Worm (Caenorhabditis elegans) whole organism, late embryonic: Measurements from ENCODE around the gene srp-2.

Experiments used
- C08G9.2 ChIP-seq: sonication (generic microtip); optimal IDR thresholded peaks from 2 replicates; lab custom pipeline; 2016; ENCODE audit warnings: mild to moderate bottlenecking, missing genetic modification characterization, moderate library complexity, missing compliant biosample characterization
- C38D4.7 ChIP-seq: fragments of 200-800 bp; sonication (Bioruptor generic); optimal IDR thresholded peaks from 2 replicates; lab custom pipeline; 2018; ENCODE audit warnings: mild to moderate bottlenecking, missing genetic modification characterization, moderate library complexity, missing compliant biosample characterization
- F13H6.1 ChIP-seq: sonication (generic microtip); optimal IDR thresholded peaks from 2 replicates; lab custom pipeline; 2016; ENCODE audit warnings: missing genetic modification characterization, missing compliant biosample characterization
- K02D7.2 ChIP-seq: sonication (generic microtip); optimal IDR thresholded peaks from 2 replicates; lab custom pipeline; 2017; ENCODE audit warnings: mild to moderate bottlenecking, missing genetic modification characterization, missing compliant biosample characterization
- K09A11.1 ChIP-seq: sonication (generic microtip); optimal IDR thresholded peaks from 2 replicates; lab custom pipeline; 2017; ENCODE audit warnings: antibody characterized with exemption, mild to moderate bottlenecking, missing genetic modification characterization, missing compliant biosample characterization; ENCODE audit not compliant: insufficient read depth
- Y22D7AL.16 ChIP-seq: sonication (generic microtip); optimal IDR thresholded peaks from 2 replicates; lab custom pipeline; 2016; ENCODE audit warnings: missing genetic modification characterization, missing compliant biosample characterization
- ahr-1 ChIP-seq: sonication (generic microtip); optimal IDR thresholded peaks from 2 replicates; lab custom pipeline; 2016; ENCODE audit warnings: missing genetic modification characterization, missing compliant biosample characterization
- ama-1 ChIP-seq: fragments of 150-350 bp; optimal IDR thresholded peaks from 2 replicates; lab custom pipeline; 2014
- ceh-19 ChIP-seq: fragments of 200-800 bp; sonication (Bioruptor generic); optimal IDR thresholded peaks from 2 replicates; lab custom pipeline; 2018; ENCODE audit warnings: mild to moderate bottlenecking, missing genetic modification characterization, missing compliant biosample characterization
- ceh-2 ChIP-seq: sonication (generic microtip); optimal IDR thresholded peaks from 2 replicates; lab custom pipeline; 2016; ENCODE audit warnings: missing genotype, missing genetic modification characterization, missing compliant biosample characterization
- ceh-22 ChIP-seq: sonication (generic microtip); optimal IDR thresholded peaks from 2 replicates; lab custom pipeline; 2017; ENCODE audit warnings: missing biosample characterization, missing genetic modification characterization
- ceh-30 ChIP-seq: fragments of 150-350 bp; optimal IDR thresholded peaks from 2 replicates; lab custom pipeline; 2014; ENCODE audit warnings: missing biosample characterization, missing genetic modification characterization
- ceh-34 ChIP-seq: sonication (generic microtip); optimal IDR thresholded peaks from 2 replicates; lab custom pipeline; 2016; ENCODE audit warnings: mild to moderate bottlenecking, missing genetic modification characterization, missing compliant biosample characterization
- ceh-45 ChIP-seq: fragments of 200-800 bp; sonication (Bioruptor generic); IDR thresholded peaks from 2 replicates; pipeline ENCODE4 v1.3.6; 2022; ENCODE audit warnings: missing genetic modification reagents, missing genetic modification characterization, missing compliant biosample characterization
- ceh-48 ChIP-seq: sonication (generic microtip); optimal IDR thresholded peaks from 2 replicates; lab custom pipeline; 2016; ENCODE audit warnings: missing genetic modification characterization, inconsistent platforms, missing compliant biosample characterization
- ceh-6 ChIP-seq: fragments of 200-800 bp; sonication (Bioruptor generic); optimal IDR thresholded peaks from 2 replicates; lab custom pipeline; 2018; ENCODE audit warnings: mild to moderate bottlenecking, missing genetic modification characterization, missing compliant biosample characterization
- che-1 ChIP-seq: sonication (generic microtip); optimal IDR thresholded peaks from 2 replicates; lab custom pipeline; 2016; ENCODE audit warnings: mild to moderate bottlenecking, missing genetic modification characterization, missing compliant biosample characterization
- dve-1 ChIP-seq: sonication (generic microtip); optimal IDR thresholded peaks from 2 replicates; lab custom pipeline; 2017; ENCODE audit warnings: antibody characterized with exemption, mild to moderate bottlenecking, missing genetic modification characterization, missing compliant biosample characterization
- elt-2 ChIP-seq: sonication (generic microtip); optimal IDR thresholded peaks from 2 replicates; lab custom pipeline; 2016; ENCODE audit warnings: missing genetic modification reagents, missing genetic modification characterization, missing compliant biosample characterization
- elt-4 ChIP-seq: sonication (generic microtip); optimal IDR thresholded peaks from 2 replicates; lab custom pipeline; 2016; ENCODE audit warnings: missing genetic modification characterization, missing compliant biosample characterization
- ets-4 ChIP-seq: sonication (generic microtip); optimal IDR thresholded peaks from 2 replicates; lab custom pipeline; 2016; ENCODE audit warnings: missing genetic modification characterization, missing compliant biosample characterization
- eyg-1 ChIP-seq: sonication (generic microtip); optimal IDR thresholded peaks from 2 replicates; lab custom pipeline; 2016; ENCODE audit warnings: missing genotype, missing genetic modification characterization, missing compliant biosample characterization
- fax-1 ChIP-seq: sonication (generic microtip); optimal IDR thresholded peaks from 2 replicates; lab custom pipeline; 2016; ENCODE audit warnings: missing genotype, missing genetic modification characterization, missing compliant biosample characterization
- fkh-10 ChIP-seq: fragments of 150-350 bp; optimal IDR thresholded peaks from 2 replicates; lab custom pipeline; 2014; ENCODE audit warnings: missing biosample characterization, missing genetic modification reagents, missing genetic modification characterization
- fkh-6 ChIP-seq: sonication (generic microtip); optimal IDR thresholded peaks from 2 replicates; lab custom pipeline; 2016; ENCODE audit warnings: missing genetic modification characterization, missing compliant biosample characterization
- gmeb-2 ChIP-seq: sonication (generic microtip); optimal IDR thresholded peaks from 2 replicates; lab custom pipeline; 2016; ENCODE audit warnings: missing genetic modification characterization, inconsistent platforms, missing compliant biosample characterization
- hlh-13 ChIP-seq: fragments of 200-800 bp; sonication (Bioruptor generic); optimal IDR thresholded peaks from 2 replicates; lab custom pipeline; 2018; ENCODE audit warnings: mild to moderate bottlenecking, missing genetic modification characterization, missing compliant biosample characterization
- hlh-15 ChIP-seq: sonication (generic microtip); optimal IDR thresholded peaks from 2 replicates; lab custom pipeline; 2016; ENCODE audit warnings: missing genetic modification characterization, missing compliant biosample characterization
- lin-11 ChIP-seq: fragments of 200-800 bp; sonication (Bioruptor generic); optimal IDR thresholded peaks from 2 replicates; lab custom pipeline; 2018; ENCODE audit warnings: mild to moderate bottlenecking, missing genetic modification characterization, missing compliant biosample characterization
- madf-2 ChIP-seq: sonication (generic microtip); optimal IDR thresholded peaks from 2 replicates; lab custom pipeline; 2017; ENCODE audit warnings: missing genetic modification characterization, missing compliant biosample characterization
- mec-3 ChIP-seq: sonication (generic microtip); optimal IDR thresholded peaks from 2 replicates; lab custom pipeline; 2016; ENCODE audit warnings: borderline replicate concordance, missing genetic modification characterization, missing compliant biosample characterization
- nfya-1 ChIP-seq: sonication (generic microtip); optimal IDR thresholded peaks from 2 replicates; lab custom pipeline; 2017; ENCODE audit warnings: missing genetic modification characterization, mild to moderate bottlenecking, missing compliant biosample characterization, antibody characterized with exemption, moderate library complexity
- npax-4 ChIP-seq: sonication (generic microtip); optimal IDR thresholded peaks from 2 replicates; lab custom pipeline; 2016; ENCODE audit warnings: missing genetic modification characterization, missing compliant biosample characterization
- odd-2 ChIP-seq: sonication (generic microtip); optimal IDR thresholded peaks from 2 replicates; lab custom pipeline; 2017; ENCODE audit warnings: antibody characterized with exemption, mild to moderate bottlenecking, missing genetic modification characterization, missing compliant biosample characterization
- pag-3 ChIP-seq: sonication (generic microtip); optimal IDR thresholded peaks from 2 replicates; lab custom pipeline; 2016; ENCODE audit warnings: missing compliant biosample characterization, missing genetic modification characterization, borderline replicate concordance
- pat-9 ChIP-seq: fragments of 200-800 bp; sonication (Bioruptor generic); optimal IDR thresholded peaks from 2 replicates; lab custom pipeline; 2018; ENCODE audit warnings: mild to moderate bottlenecking, missing genetic modification characterization, moderate library complexity, missing compliant biosample characterization
- pha-2 ChIP-seq: sonication (generic microtip); optimal IDR thresholded peaks from 2 replicates; lab custom pipeline; 2017; ENCODE audit warnings: mild to moderate bottlenecking, missing genetic modification characterization, missing compliant biosample characterization
- ref-2 ChIP-seq: sonication (generic microtip); optimal IDR thresholded peaks from 2 replicates; lab custom pipeline; 2016; ENCODE audit warnings: missing genetic modification characterization, missing compliant biosample characterization
- sdc-2 ChIP-seq: sonication (generic microtip); optimal IDR thresholded peaks from 2 replicates; lab custom pipeline; 2016; ENCODE audit warnings: missing genotype, missing genetic modification characterization, missing compliant biosample characterization
- sox-2 ChIP-seq: fragments of 200-800 bp; sonication (Bioruptor generic); IDR thresholded peaks from 2 replicates; pipeline ENCODE4 v1.3.6; 2022; ENCODE audit warnings: missing genetic modification reagents, missing genetic modification characterization, missing compliant biosample characterization
- sox-4 ChIP-seq: sonication (generic microtip); optimal IDR thresholded peaks from 2 replicates; lab custom pipeline; 2017; ENCODE audit warnings: mild to moderate bottlenecking, missing genetic modification characterization, inconsistent platforms, missing compliant biosample characterization
- tbx-7 ChIP-seq: sonication (generic microtip); optimal IDR thresholded peaks from 2 replicates; lab custom pipeline; 2016; ENCODE audit warnings: missing genotype, missing genetic modification characterization, missing compliant biosample characterization
- unc-3 ChIP-seq, 2 experiments: fragments of 200-800 bp in 1 of 2; sonication (Bioruptor generic) in 1 of 2; sonication (generic microtip) in 1 of 2; conservative IDR thresholded peaks in 1 of 2; optimal IDR thresholded peaks in 1 of 2; 2 replicates each; pipeline versions ENCODE4 v1.3.6 to Lab custom; 2016 to 2022; ENCODE audit warnings: missing compliant biosample characterization in 2 of 2, missing genetic modification characterization in 2 of 2, missing genetic modification reagents in 1 of 2
- zip-5 ChIP-seq: sonication (generic microtip); optimal IDR thresholded peaks from 2 replicates; lab custom pipeline; 2016; ENCODE audit warnings: missing genetic modification characterization, missing compliant biosample characterization

Gene srp-2

DNA sequence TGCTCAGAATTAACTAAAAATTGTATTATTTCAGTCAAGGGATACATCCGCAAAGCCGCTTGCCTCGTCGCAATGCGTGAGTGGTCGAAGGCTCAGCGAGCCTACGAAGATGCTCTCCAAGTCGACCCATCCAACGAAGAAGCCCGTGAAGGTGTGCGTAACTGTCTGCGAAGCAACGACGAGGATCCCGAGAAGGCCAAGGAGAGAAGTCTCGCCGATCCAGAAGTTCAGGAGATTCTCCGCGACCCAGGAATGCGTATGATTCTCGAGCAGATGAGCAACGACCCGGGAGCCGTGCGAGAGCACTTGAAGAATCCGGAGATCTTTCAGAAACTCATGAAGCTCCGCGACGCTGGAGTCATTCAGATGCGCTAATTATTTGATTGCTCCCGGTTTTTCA, 11.9 kb downstream of the srp-2 start:
- TF ChIP-seq sox-2 (GFP tag; lab: Robert Waterston, UW) = no peak
- TF ChIP-seq C38D4.7 (GFP tag; lab: Kevin White, UChicago) = no peak
- TF ChIP-seq K02D7.2 (tag; lab: Kevin White, UChicago) = no peak
- no peak for TF ChIP-seq pha-2
- TF ChIP-seq ceh-48 (tag; lab: Kevin White, UChicago) = no peak
- no peak for TF ChIP-seq ceh-34 (tag; lab: Kevin White, UChicago)
- no peak for TF ChIP-seq hlh-13
- TF ChIP-seq zip-5 (tag; lab: Kevin White, UChicago) = no peak
- no peak for TF ChIP-seq hlh-15 (tag; lab: Kevin White, UChicago)
- no peak for TF ChIP-seq ceh-30 (tag; lab: Kevin White, UChicago)
- TF ChIP-seq ref-2 (tag; lab: Kevin White, UChicago) = no peak
- TF ChIP-seq npax-4 (tag; lab: Kevin White, UChicago) = no peak
- no peak for TF ChIP-seq ets-4 (tag; lab: Kevin White, UChicago)
- TF ChIP-seq che-1 (tag; lab: Kevin White, UChicago) = no peak

DNA sequence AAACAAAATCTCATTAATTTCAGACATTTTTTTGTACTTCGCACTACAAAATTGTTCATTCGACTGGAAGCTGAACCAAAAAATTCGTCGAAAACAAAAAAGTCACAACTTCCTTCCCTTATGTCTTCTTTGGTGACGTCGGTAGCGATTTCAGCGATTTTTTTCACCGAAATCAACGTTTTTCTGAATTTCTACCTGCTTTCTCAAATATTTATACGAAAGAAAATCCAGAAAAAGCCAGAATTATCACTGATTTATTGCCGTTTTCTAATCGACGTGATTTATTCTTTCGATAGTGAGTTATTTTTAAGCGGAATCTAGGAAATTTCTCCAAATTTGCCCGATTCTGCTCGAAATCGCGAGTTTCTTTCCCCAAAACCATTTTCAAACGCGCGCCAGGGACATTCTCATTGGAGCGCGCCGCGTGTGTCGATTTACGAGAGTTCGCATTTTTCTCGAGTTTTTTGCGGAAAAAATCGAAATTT, 12.5 kb downstream of the srp-2 start, which contains the start of gene srbc-58:
srbc-58 (plus strand) TSS at position 121 of the 485 bp plus-strand sequence.
- TF ChIP-seq fkh-10 (GFP tag; lab: Kevin White, UChicago) = no peak
- no peak for TF ChIP-seq nfya-1 (tag; lab: Kevin White, UChicago)
- TF ChIP-seq fkh-6 (tag; lab: Kevin White, UChicago) = no peak
- no peak for TF ChIP-seq sox-4 (tag; lab: Kevin White, UChicago)
- no peak for TF ChIP-seq unc-3 (GFP tag; conservative IDR thresholded peaks at IDR 0.05; lab: Robert Waterston, UW)
- no peak for TF ChIP-seq unc-3 (tag; optimal IDR thresholded peaks at IDR 0.05; lab: Kevin White, UChicago)
- TF ChIP-seq ceh-30 (tag; lab: Kevin White, UChicago) = no peak
- TF ChIP-seq ceh-34 (tag; lab: Kevin White, UChicago) = no peak
- no peak for TF ChIP-seq lin-11 (tag; lab: Kevin White, UChicago)
- TF ChIP-seq C08G9.2 (tag; lab: Kevin White, UChicago) = no peak
- no peak for TF ChIP-seq ceh-48 (tag; lab: Kevin White, UChicago)
- TF ChIP-seq fax-1 (tag; lab: Kevin White, UChicago) = no peak
- TF ChIP-seq madf-2 (tag; lab: Kevin White, UChicago) = no peak
- TF ChIP-seq elt-2 = no peak
- TF ChIP-seq mec-3 (tag; lab: Kevin White, UChicago) = no peak

DNA sequence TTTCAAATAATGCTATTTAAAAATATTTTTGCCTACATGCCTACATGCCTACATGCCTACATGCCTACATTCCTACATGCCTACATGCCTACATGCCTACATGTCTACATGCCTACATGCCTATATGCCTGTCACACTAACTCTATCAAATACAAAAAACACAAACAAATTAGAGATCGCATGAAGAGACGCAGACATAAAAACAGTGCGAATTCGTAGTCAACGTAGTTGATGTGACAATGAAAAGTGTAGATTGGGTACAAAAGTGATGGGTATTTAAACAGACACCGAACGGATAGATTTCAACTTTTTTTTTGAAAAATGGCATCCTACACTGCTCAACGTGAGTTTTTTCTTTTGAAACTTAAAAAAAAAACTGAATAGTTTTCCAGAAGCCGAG, 14.8 kb downstream of the srp-2 start, which contains the start of gene R09E12.9:
R09E12.9 (plus strand) TSS at position 316 of the 400 bp plus-strand sequence.
- TF ChIP-seq ets-4 (tag; lab: Kevin White, UChicago) = no peak
- no peak for TF ChIP-seq Y22D7AL.16
- TF ChIP-seq elt-2 = no peak
- no peak for TF ChIP-seq dve-1 (tag; lab: Kevin White, UChicago)
- no peak for TF ChIP-seq F13H6.1 (tag; lab: Kevin White, UChicago)
- no peak for TF ChIP-seq pha-2
- no peak for TF ChIP-seq ceh-22 (tag; lab: Kevin White, UChicago)
- no peak for TF ChIP-seq K09A11.1 (tag; lab: Kevin White, UChicago)
- TF ChIP-seq mec-3 (tag; lab: Kevin White, UChicago) = no peak
- TF ChIP-seq fkh-10 (GFP tag; lab: Kevin White, UChicago) = no peak
- no peak for TF ChIP-seq sox-4 (tag; lab: Kevin White, UChicago)
- TF ChIP-seq elt-4 (tag; lab: Kevin White, UChicago) = no peak
- no peak for TF ChIP-seq ceh-2 (tag; lab: Kevin White, UChicago)
- no peak for TF ChIP-seq odd-2 (tag; lab: Kevin White, UChicago)
- TF ChIP-seq pag-3 (tag; lab: Kevin White, UChicago) = no peak

DNA sequence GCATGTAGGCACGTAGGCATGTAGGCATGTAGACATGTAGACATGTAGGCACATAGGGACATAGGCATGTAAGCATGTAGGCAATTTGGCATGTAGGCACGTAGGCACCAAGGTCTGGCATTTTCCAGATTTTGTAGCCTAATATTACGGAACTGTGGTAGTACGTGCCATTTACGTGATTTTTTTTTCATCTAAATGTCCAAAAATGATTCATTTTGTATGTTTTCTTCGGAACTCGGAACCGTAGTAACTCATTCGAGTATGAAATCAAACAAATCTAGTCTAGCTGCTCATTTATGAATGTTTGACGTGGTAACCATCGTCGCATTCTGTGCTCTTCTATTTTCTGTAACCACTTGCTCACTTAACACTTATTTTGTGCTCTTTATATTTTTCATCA, 15.9 kb downstream of the srp-2 start, which contains the start of gene srbc-59:
srbc-59 (plus strand) TSS at position 301 of the 400 bp plus-strand sequence.
- TF ChIP-seq ceh-45 (GFP tag; lab: Robert Waterston, UW) = no peak
- no peak for TF ChIP-seq dve-1 (tag; lab: Kevin White, UChicago)
- TF ChIP-seq gmeb-2 (tag; lab: Kevin White, UChicago) = no peak
- no peak for TF ChIP-seq tbx-7 (tag; lab: Kevin White, UChicago)
- TF ChIP-seq ref-2 (tag; lab: Kevin White, UChicago) = no peak
- TF ChIP-seq pat-9 (tag; lab: Kevin White, UChicago) = no peak
- TF ChIP-seq Y22D7AL.16 = no peak
- no peak for TF ChIP-seq K09A11.1 (tag; lab: Kevin White, UChicago)
- TF ChIP-seq ceh-48 (tag; lab: Kevin White, UChicago) = no peak
- TF ChIP-seq C08G9.2 (tag; lab: Kevin White, UChicago) = no peak
- TF ChIP-seq sox-2 (GFP tag; lab: Robert Waterston, UW) = no peak
- TF ChIP-seq ceh-19 (GFP tag; lab: Kevin White, UChicago) = no peak
- TF ChIP-seq ama-1 (lab: Kevin White, UChicago) = no peak
- TF ChIP-seq zip-5 (tag; lab: Kevin White, UChicago) = no peak
- TF ChIP-seq elt-2 = no peak
- no peak for TF ChIP-seq ahr-1
- TF ChIP-seq ceh-6 (GFP tag; lab: Kevin White, UChicago) = no peak
- TF ChIP-seq sdc-2 (tag; lab: Kevin White, UChicago) = no peak
- TF ChIP-seq eyg-1 = no peak
- TF ChIP-seq ceh-34 (tag; lab: Kevin White, UChicago) = no peak
